Fruit fly (Drosophila melanogaster): ENCODE measurements around the gene CG4456.

CG4456 gene

dm6 chr3L:9367431-9367867 lies 5.1 kb upstream of the CG4456 start:
- TF ChIP-seq Sp1 (GFP tag; optimal IDR thresholded peaks at IDR 0.05) (peak; percentile 22), h (GFP tag; optimal IDR thresholded peaks at IDR 0.05) (no peak), Myc (optimal IDR thresholded peaks at IDR 0.05) (no peak), Rel (GFP tag; optimal IDR thresholded peaks at IDR 0.05) (no peak), Rel (tag; optimal IDR thresholded peaks at IDR 0.05) (peak; percentile 88), OdsH (GFP tag; optimal IDR thresholded peaks at IDR 0.05) (no peak), woc (GFP tag; optimal IDR thresholded peaks at IDR 0.05) (no peak), CrebA (GFP tag; optimal IDR thresholded peaks at IDR 0.05; ENCODE audit: borderline replicate concordance) (no peak), Hr78 (GFP tag; optimal IDR thresholded peaks at IDR 0.05) (no peak), jim (GFP tag; optimal IDR thresholded peaks at IDR 0.05) (no peak)

dm6 chr3L:9368665-9369064 lies 3.9 kb upstream of the CG4456 start:
- TF ChIP-seq woc (GFP tag; optimal IDR thresholded peaks at IDR 0.05) = no peak
- TF ChIP-seq dsf (GFP tag; optimal IDR thresholded peaks at IDR 0.05; ENCODE audit: borderline replicate concordance) = no peak
- TF ChIP-seq sv (GFP tag; optimal IDR thresholded peaks at IDR 0.05) = no peak
- no peak for TF ChIP-seq HLH106 (tag; optimal IDR thresholded peaks at IDR 0.05)
- TF ChIP-seq pan (optimal IDR thresholded peaks at IDR 0.05) = no peak

- TF ChIP-seq Abd-B (GFP tag; optimal IDR thresholded peaks at IDR 0.05) = no peak
- no peak for TF ChIP-seq GATAd (GFP tag; optimal IDR thresholded peaks at IDR 0.05)
- TF ChIP-seq Sp1 (GFP tag; optimal IDR thresholded peaks at IDR 0.05) = peak; percentile 54
- TF ChIP-seq Dfd (GFP tag; optimal IDR thresholded peaks at IDR 0.05) = no peak
- TF ChIP-seq dl (GFP tag; optimal IDR thresholded peaks at IDR 0.05; ENCODE audit: insufficient read depth in 1 of 2, partially characterized antibody in 2 of 2) = no peak
- TF ChIP-seq Hr83 (GFP tag; optimal IDR thresholded peaks at IDR 0.05; ENCODE audit: poor library complexity, severe bottlenecking) = no peak
- no peak for TF ChIP-seq Hr78 (GFP tag; optimal IDR thresholded peaks at IDR 0.05)
- TF ChIP-seq usp (GFP tag; optimal IDR thresholded peaks at IDR 0.05) = no peak
- peak; percentile 32 for TF ChIP-seq dsf (GFP tag; optimal IDR thresholded peaks at IDR 0.05; ENCODE audit: borderline replicate concordance)
- TF ChIP-seq Vsx2 (GFP tag; optimal IDR thresholded peaks at IDR 0.05; ENCODE audit: partially characterized antibody) = no peak
- no peak for TF ChIP-seq jim (GFP tag; optimal IDR thresholded peaks at IDR 0.05)
- TF ChIP-seq tai (GFP tag; optimal IDR thresholded peaks at IDR 0.05) = no peak
- peak; percentile 56 for TF ChIP-seq HLH106 (tag; optimal IDR thresholded peaks at IDR 0.05)
- TF ChIP-seq Mio (GFP tag; optimal IDR thresholded peaks at IDR 0.05) = no peak
- TF ChIP-seq brk (GFP tag; optimal IDR thresholded peaks at IDR 0.05) = peak; percentile 61
- TF ChIP-seq dmrt93B (GFP tag; optimal IDR thresholded peaks at IDR 0.05) = no peak
- no peak for TF ChIP-seq Rel (GFP tag; optimal IDR thresholded peaks at IDR 0.05)
- TF ChIP-seq Rel (tag; optimal IDR thresholded peaks at IDR 0.05) = peak; percentile 58
- TF ChIP-seq pan (optimal IDR thresholded peaks at IDR 0.05) = no peak
- TF ChIP-seq sage (GFP tag; optimal IDR thresholded peaks at IDR 0.05) = peak; percentile 30
- TF ChIP-seq ey (GFP tag; optimal IDR thresholded peaks at IDR 0.05) = peak; percentile 23
- peak; percentile 61 for TF ChIP-seq woc (GFP tag; optimal IDR thresholded peaks at IDR 0.05)
- TF ChIP-seq CG9705 (GFP tag; optimal IDR thresholded peaks at IDR 0.05) = no peak
- TF ChIP-seq N (GFP tag; optimal IDR thresholded peaks at IDR 0.05) = no peak
- no peak for TF ChIP-seq lola (GFP tag; optimal IDR thresholded peaks at IDR 0.05)
- TF ChIP-seq OdsH (GFP tag; optimal IDR thresholded peaks at IDR 0.05) = peak; percentile 43
- TF ChIP-seq CG32264 (GFP tag; optimal IDR thresholded peaks at IDR 0.05) = no peak
- TF ChIP-seq CrebA (GFP tag; optimal IDR thresholded peaks at IDR 0.05; ENCODE audit: borderline replicate concordance) = no peak
- TF ChIP-seq Dif (GFP tag; optimal IDR thresholded peaks at IDR 0.05; ENCODE audit: partially characterized antibody) = no peak
- peak; percentile 43 for TF ChIP-seq rgr (GFP tag; optimal IDR thresholded peaks at IDR 0.05)
- peak; percentile 20 for TF ChIP-seq br (GFP tag; optimal IDR thresholded peaks at IDR 0.05)
- peak; percentile 40 for TF ChIP-seq h (GFP tag; optimal IDR thresholded peaks at IDR 0.05)
- TF ChIP-seq Myc (optimal IDR thresholded peaks at IDR 0.05) = no peak
- TF ChIP-seq foxo (GFP tag; optimal IDR thresholded peaks at IDR 0.05) = peak in 1 of 2 experiments; percentile 66
- TF ChIP-seq Jra (GFP tag; optimal IDR thresholded peaks at IDR 0.05) = peak; percentile 51
- TF ChIP-seq Hnf4 (GFP tag; optimal IDR thresholded peaks at IDR 0.05) = peak; percentile 68
- peak; percentile 39 for TF ChIP-seq psq (GFP tag; optimal IDR thresholded peaks at IDR 0.05)
- TF ChIP-seq sv (GFP tag; optimal IDR thresholded peaks at IDR 0.05) = peak; percentile 43
- TF ChIP-seq fru (GFP tag; optimal IDR thresholded peaks at IDR 0.05) = no peak
These were observed 1.6 kb upstream of the CG4456 start, which contains the start of gene Fdx1 for dm6 chr3L:9370907-9371365. Gene Fdx1 (minus strand): TSS chr3L:9371238.
